Worm (Caenorhabditis elegans) whole organism, late embryonic: ENCODE data around the gene Y39E4B.6.

Source experiments
- K09A11.1 ChIP-seq: sonication (generic microtip); optimal IDR thresholded peaks from 2 replicates; lab custom pipeline; 2017; ENCODE audit warnings: antibody characterized with exemption, mild to moderate bottlenecking, missing genetic modification characterization, missing compliant biosample characterization; ENCODE audit not compliant: insufficient read depth
- ceh-18 ChIP-seq: sonication (generic microtip); optimal IDR thresholded peaks from 2 replicates; lab custom pipeline; 2016; ENCODE audit warnings: missing genetic modification characterization, missing compliant biosample characterization
- ceh-22 ChIP-seq: sonication (generic microtip); optimal IDR thresholded peaks from 2 replicates; lab custom pipeline; 2017; ENCODE audit warnings: missing biosample characterization, missing genetic modification characterization
- ceh-34 ChIP-seq: sonication (generic microtip); optimal IDR thresholded peaks from 2 replicates; lab custom pipeline; 2016; ENCODE audit warnings: mild to moderate bottlenecking, missing genetic modification characterization, missing compliant biosample characterization
- dve-1 ChIP-seq: sonication (generic microtip); optimal IDR thresholded peaks from 2 replicates; lab custom pipeline; 2017; ENCODE audit warnings: antibody characterized with exemption, mild to moderate bottlenecking, missing genetic modification characterization, missing compliant biosample characterization
- ets-4 ChIP-seq: sonication (generic microtip); optimal IDR thresholded peaks from 2 replicates; lab custom pipeline; 2016; ENCODE audit warnings: missing genetic modification characterization, missing compliant biosample characterization
- fkh-10 ChIP-seq: fragments of 150-350 bp; optimal IDR thresholded peaks from 2 replicates; lab custom pipeline; 2014; ENCODE audit warnings: missing biosample characterization, missing genetic modification reagents, missing genetic modification characterization
- nhr-11 ChIP-seq: fragments of 150-350 bp; optimal IDR thresholded peaks from 2 replicates; lab custom pipeline; 2014; ENCODE audit warnings: missing biosample characterization, missing genetic modification characterization
- pha-2 ChIP-seq: sonication (generic microtip); optimal IDR thresholded peaks from 2 replicates; lab custom pipeline; 2017; ENCODE audit warnings: mild to moderate bottlenecking, missing genetic modification characterization, missing compliant biosample characterization
- pha-4 ChIP-seq: fragments of 150-350 bp; optimal IDR thresholded peaks from 2 replicates; lab custom pipeline; 2018; ENCODE audit warnings: missing biosample characterization, missing genetic modification reagents, missing genetic modification characterization
- pros-1 ChIP-seq: fragments of 150-350 bp; optimal IDR thresholded peaks from 2 replicates; lab custom pipeline; 2014; ENCODE audit warnings: missing biosample characterization, missing genetic modification reagents, missing genetic modification characterization
- rnt-1 ChIP-seq: sonication (generic microtip); optimal IDR thresholded peaks from 2 replicates; lab custom pipeline; 2016; ENCODE audit warnings: missing genetic modification characterization, missing compliant biosample characterization
- sdc-2 ChIP-seq: sonication (generic microtip); optimal IDR thresholded peaks from 2 replicates; lab custom pipeline; 2016; ENCODE audit warnings: missing genotype, missing genetic modification characterization, missing compliant biosample characterization
- tbx-7 ChIP-seq: sonication (generic microtip); optimal IDR thresholded peaks from 2 replicates; lab custom pipeline; 2016; ENCODE audit warnings: missing genotype, missing genetic modification characterization, missing compliant biosample characterization

ce11 chrIII:13071432-13072259 is 1.1 kb downstream of the Y39E4B.6 start:
- TF ChIP-seq tbx-7 (tag; lab: Kevin White, UChicago) (no peak), rnt-1 (tag; lab: Kevin White, UChicago) (no peak), ceh-22 (no peak), pha-4 (no peak), ceh-18 (tag; lab: Kevin White, UChicago) (no peak), nhr-11 (no peak), dve-1 (tag; lab: Kevin White, UChicago) (peak; percentile 9), pha-2 (no peak), fkh-10 (GFP tag; lab: Kevin White, UChicago) (no peak), K09A11.1 (tag; lab: Kevin White, UChicago) (no peak), sdc-2 (tag; lab: Kevin White, UChicago) (no peak), ets-4 (tag; lab: Kevin White, UChicago) (no peak), ceh-34 (tag; lab: Kevin White, UChicago) (peak; percentile 46), pros-1 (tag; lab: Kevin White, UChicago) (no peak)
